Worm (Caenorhabditis elegans) whole organism, mixed stage, embryonic: ENCODE results near the gene C01G10.5.

Experiments
- ham-2 ChIP-seq: fragments of 200-800 bp; sonication (Bioruptor generic); optimal IDR thresholded peaks from 2 replicates; lab custom pipeline; 2018; ENCODE audit warnings: mild to moderate bottlenecking, missing genetic modification characterization, missing compliant biosample characterization
- lsy-2 ChIP-seq: fragments of 150-350 bp; optimal IDR thresholded peaks from 2 replicates; lab custom pipeline; 2014; ENCODE audit warnings: missing biosample characterization, missing genetic modification characterization
- mab-5 ChIP-seq: fragments of 150-350 bp; optimal IDR thresholded peaks from 2 replicates; lab custom pipeline; 2014; ENCODE audit warnings: missing biosample characterization, missing genetic modification characterization
- nhr-2 ChIP-seq: fragments of 150-350 bp; optimal IDR thresholded peaks from 2 replicates; lab custom pipeline; 2014; ENCODE audit warnings: missing biosample characterization, missing genetic modification characterization
- nhr-237 ChIP-seq: fragments of 150-350 bp; optimal IDR thresholded peaks from 2 replicates; lab custom pipeline; 2014; ENCODE audit warnings: missing biosample characterization, missing genetic modification characterization
- nhr-28 ChIP-seq: fragments of 150-350 bp; optimal IDR thresholded peaks from 2 replicates; lab custom pipeline; 2014; ENCODE audit warnings: missing biosample characterization, missing genetic modification characterization
- nhr-76 ChIP-seq: sonication (generic microtip); optimal IDR thresholded peaks from 2 replicates; lab custom pipeline; 2017; ENCODE audit warnings: missing biosample characterization, missing genetic modification characterization
- pha-4 ChIP-seq: fragments of 150-350 bp; optimal IDR thresholded peaks from 2 replicates; lab custom pipeline; 2018; ENCODE audit warnings: missing biosample characterization, missing genetic modification reagents, missing genetic modification characterization
- unc-120 ChIP-seq: sonication (generic microtip); optimal IDR thresholded peaks from 2 replicates; lab custom pipeline; 2017; ENCODE audit warnings: missing genetic modification characterization, missing compliant biosample characterization; ENCODE audit not compliant: poor library complexity, severe bottlenecking
- unc-39 ChIP-seq: fragments of 150-350 bp; optimal IDR thresholded peaks from 2 replicates; lab custom pipeline; 2014; ENCODE audit warnings: missing biosample characterization, missing genetic modification characterization
- unc-62 ChIP-seq: fragments of 150-350 bp; optimal IDR thresholded peaks from 2 replicates; lab custom pipeline; 2014; ENCODE audit warnings: missing biosample characterization, missing genetic modification reagents, missing genetic modification characterization
- ztf-11 ChIP-seq: fragments of 150-350 bp; optimal IDR thresholded peaks from 2 replicates; lab custom pipeline; 2014; ENCODE audit warnings: missing biosample characterization, missing genetic modification characterization

- TF ChIP-seq ztf-11 (no peak), lsy-2 (peak; percentile 82), mab-5 (no peak), unc-62 (GFP tag; lab: Kevin White, UChicago) (no peak), unc-39 (tag; lab: Kevin White, UChicago) (no peak), pha-4 (tag; lab: Kevin White, UChicago) (no peak), nhr-237 (tag; lab: Kevin White, UChicago) (no peak), nhr-28 (tag; lab: Kevin White, UChicago) (no peak), ham-2 (no peak), nhr-2 (tag; lab: Kevin White, UChicago) (no peak), unc-120 (tag; lab: Kevin White, UChicago) (no peak), nhr-76 (tag; lab: Kevin White, UChicago) (no peak)
These were observed 19.8 kb downstream of the C01G10.5 start for ce11 chrV:15069435-15069985.
